Fruit fly (Drosophila melanogaster): Measurements from ENCODE around the gene CG42512.

The CG42512 gene

dm6 chrX:16624519-16624918, 26.7 kb upstream of the CG42512 start:
- no peak for TF ChIP-seq Hr96 (GFP tag; optimal IDR thresholded peaks at IDR 0.05)

DNA sequence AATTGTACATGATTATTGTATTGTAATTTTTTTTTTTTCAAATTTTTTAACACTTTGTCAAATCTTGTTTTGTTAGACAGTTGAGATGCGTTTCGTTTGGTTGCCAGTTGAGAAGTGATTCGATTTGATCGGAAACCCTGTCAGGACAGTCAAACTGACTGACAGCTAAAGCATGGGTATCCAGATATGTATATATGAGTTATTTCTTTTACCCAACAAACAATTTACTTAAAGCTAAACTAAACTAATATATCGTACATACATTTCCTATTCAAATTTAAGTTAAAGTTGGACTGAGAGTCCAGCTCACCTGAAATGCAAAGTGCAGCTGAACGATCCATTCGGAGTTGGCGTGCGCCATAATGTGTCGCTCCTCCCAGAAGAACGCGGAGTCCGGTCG, 19.0 kb upstream of the CG42512 start, which contains the start of gene CG9777:
Gene CG9777, minus strand, starts transcription at position 101 of the 400 bp plus-strand sequence.
- TF ChIP-seq cic (GFP tag; optimal IDR thresholded peaks at IDR 0.05) (no peak), ovo (GFP tag; optimal IDR thresholded peaks at IDR 0.05) (no peak), Mnt (GFP tag; optimal IDR thresholded peaks at IDR 0.05) (no peak), pad (GFP tag; optimal IDR thresholded peaks at IDR 0.05) (no peak), Clk (GFP tag; optimal IDR thresholded peaks at IDR 0.05) (no peak), CG7101 (tag; optimal IDR thresholded peaks at IDR 0.05) (no peak), Crg-1 (GFP tag; optimal IDR thresholded peaks at IDR 0.05) (no peak), CG14711 (tag; optimal IDR thresholded peaks at IDR 0.05) (no peak), CG5204 (GFP tag; optimal IDR thresholded peaks at IDR 0.05) (no peak), tj (GFP tag; optimal IDR thresholded peaks at IDR 0.05) (no peak), CG11617 (GFP tag; optimal IDR thresholded peaks at IDR 0.05) (no peak), bab1 (GFP tag; optimal IDR thresholded peaks at IDR 0.05) (no peak), CG7045 (GFP tag; optimal IDR thresholded peaks at IDR 0.05) (no peak), cnc (optimal IDR thresholded peaks at IDR 0.05) (no peak), toe (GFP tag; optimal IDR thresholded peaks at IDR 0.05) (no peak), kay (GFP tag; ENCODE audit: borderline replicate concordance) (no peak), CG1620 (GFP tag; optimal IDR thresholded peaks at IDR 0.05) (no peak), CG33017 (tag; optimal IDR thresholded peaks at IDR 0.05) (no peak), Hr96 (GFP tag; optimal IDR thresholded peaks at IDR 0.05) (no peak)

DNA sequence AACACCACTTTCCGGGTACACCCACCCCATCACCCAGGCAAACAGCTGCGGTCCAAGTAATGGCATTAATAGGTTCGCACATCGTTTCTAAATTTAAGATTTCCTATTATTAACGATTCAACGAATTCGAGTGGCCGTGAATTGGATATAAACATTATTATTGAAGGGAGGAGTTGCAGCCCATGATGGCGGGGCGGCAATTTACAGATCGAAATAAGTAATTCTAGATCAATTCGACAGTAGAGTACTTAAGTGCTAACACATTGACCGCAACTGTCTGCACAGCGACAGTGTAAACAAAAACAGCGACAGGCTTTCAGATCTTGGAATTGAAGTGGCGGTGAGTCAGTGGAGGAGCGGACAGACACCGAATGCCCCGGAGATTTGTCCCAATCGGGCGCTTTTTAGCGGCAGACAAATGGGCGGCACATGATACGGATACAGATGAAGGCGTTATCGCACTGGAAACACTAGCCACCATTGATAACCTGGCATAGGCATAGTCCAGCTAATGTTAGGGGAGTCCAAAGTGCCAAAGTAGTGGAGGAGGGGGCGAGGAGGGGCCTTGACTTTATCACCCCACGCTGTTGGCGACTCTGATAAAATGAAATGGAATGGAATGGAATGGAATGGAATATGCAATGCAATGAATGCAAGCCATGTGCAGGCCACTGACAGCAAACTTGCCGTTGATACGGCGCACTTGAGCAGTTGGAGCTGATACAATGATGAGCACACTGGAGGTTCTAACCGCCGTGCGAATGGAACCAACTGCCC, 17.8 kb upstream of the CG42512 start:
- TF ChIP-seq Hr96 (GFP tag; optimal IDR thresholded peaks at IDR 0.05) (peak; percentile 29), CG7101 (tag; optimal IDR thresholded peaks at IDR 0.05) (no peak), Clk (GFP tag; optimal IDR thresholded peaks at IDR 0.05) (no peak), ovo (GFP tag; optimal IDR thresholded peaks at IDR 0.05) (no peak), Mnt (GFP tag; optimal IDR thresholded peaks at IDR 0.05) (peak; percentile 97), cic (GFP tag; optimal IDR thresholded peaks at IDR 0.05) (peak; percentile 78), pad (GFP tag; optimal IDR thresholded peaks at IDR 0.05) (peak; percentile 10), CG33017 (tag; optimal IDR thresholded peaks at IDR 0.05) (peak; percentile 1), bab1 (GFP tag; optimal IDR thresholded peaks at IDR 0.05) (no peak), cnc (optimal IDR thresholded peaks at IDR 0.05) (no peak), Crg-1 (GFP tag; optimal IDR thresholded peaks at IDR 0.05) (no peak), tj (GFP tag; optimal IDR thresholded peaks at IDR 0.05) (peak; percentile 39), CG7045 (GFP tag; optimal IDR thresholded peaks at IDR 0.05) (peak; percentile 6), CG14711 (tag; optimal IDR thresholded peaks at IDR 0.05) (no peak), toe (GFP tag; optimal IDR thresholded peaks at IDR 0.05) (peak; percentile 8), CG11617 (GFP tag; optimal IDR thresholded peaks at IDR 0.05) (peak; percentile 11), CG1620 (GFP tag; optimal IDR thresholded peaks at IDR 0.05) (no peak), kay (GFP tag; ENCODE audit: borderline replicate concordance) (no peak), CG5204 (GFP tag; optimal IDR thresholded peaks at IDR 0.05) (peak; percentile 22), CG12768 (GFP tag; optimal IDR thresholded peaks at IDR 0.05) (peak; percentile 96)

dm6 chrX:16637106-16637590, 14.0 kb upstream of the CG42512 start, which contains the start of gene Rok:
TSS of gene Rok (minus strand) at chrX:16637414.
- no peak for TF ChIP-seq Crg-1 (GFP tag; optimal IDR thresholded peaks at IDR 0.05)
- TF ChIP-seq ovo (GFP tag; optimal IDR thresholded peaks at IDR 0.05), result no peak
- TF ChIP-seq Hr96 (GFP tag; optimal IDR thresholded peaks at IDR 0.05), result no peak
- no peak for TF ChIP-seq CG7101 (tag; optimal IDR thresholded peaks at IDR 0.05)
- TF ChIP-seq tj (GFP tag; optimal IDR thresholded peaks at IDR 0.05), result peak; percentile 41
- TF ChIP-seq CG1620 (GFP tag; optimal IDR thresholded peaks at IDR 0.05), result no peak
- peak; percentile 30 for TF ChIP-seq cic (GFP tag; optimal IDR thresholded peaks at IDR 0.05)
- no peak for TF ChIP-seq cnc (optimal IDR thresholded peaks at IDR 0.05)
- no peak for TF ChIP-seq CG7045 (GFP tag; optimal IDR thresholded peaks at IDR 0.05)

dm6 chrX:16637594-16638485, 13.3 kb upstream of the CG42512 start, which contains the start of gene RpS19a:
TSS of gene RpS19a (plus strand) at chrX:16637894.
- TF ChIP-seq CG11617 (GFP tag; optimal IDR thresholded peaks at IDR 0.05) (peak; percentile 94), CG12768 (GFP tag; optimal IDR thresholded peaks at IDR 0.05) (peak; percentile 77), Hr96 (GFP tag; optimal IDR thresholded peaks at IDR 0.05) (peak; percentile 89), ovo (GFP tag; optimal IDR thresholded peaks at IDR 0.05) (peak; percentile 88), CG7045 (GFP tag; optimal IDR thresholded peaks at IDR 0.05) (peak; percentile 58), bab1 (GFP tag; optimal IDR thresholded peaks at IDR 0.05) (peak; percentile 92), Mnt (GFP tag; optimal IDR thresholded peaks at IDR 0.05) (peak; percentile 93), kay (GFP tag; ENCODE audit: borderline replicate concordance) (no peak), CG1620 (GFP tag; optimal IDR thresholded peaks at IDR 0.05) (peak; percentile 90), toe (GFP tag; optimal IDR thresholded peaks at IDR 0.05) (peak; percentile 54), CG33017 (tag; optimal IDR thresholded peaks at IDR 0.05) (peak; percentile 59), cic (GFP tag; optimal IDR thresholded peaks at IDR 0.05) (no peak), pad (GFP tag; optimal IDR thresholded peaks at IDR 0.05) (peak; percentile 82), Crg-1 (GFP tag; optimal IDR thresholded peaks at IDR 0.05) (peak; percentile 88), CG5204 (GFP tag; optimal IDR thresholded peaks at IDR 0.05) (peak; percentile 65), CG14711 (tag; optimal IDR thresholded peaks at IDR 0.05) (peak; percentile 70), Clk (GFP tag; optimal IDR thresholded peaks at IDR 0.05) (peak; percentile 9), CG7101 (tag; optimal IDR thresholded peaks at IDR 0.05) (peak; percentile 94), tj (GFP tag; optimal IDR thresholded peaks at IDR 0.05) (peak; percentile 67), cnc (optimal IDR thresholded peaks at IDR 0.05) (no peak)

All from whole organism, adult.